Fruit fly (Drosophila melanogaster): ENCODE results near the gene CG3634.

- TF ChIP-seq N (GFP tag; optimal IDR thresholded peaks at IDR 0.05) (no peak), dsf (GFP tag; optimal IDR thresholded peaks at IDR 0.05; ENCODE audit: borderline replicate concordance) (no peak), OdsH (GFP tag; optimal IDR thresholded peaks at IDR 0.05) (no peak), Abd-B (GFP tag; optimal IDR thresholded peaks at IDR 0.05) (no peak), Myc (optimal IDR thresholded peaks at IDR 0.05) (no peak), Dfd (GFP tag; optimal IDR thresholded peaks at IDR 0.05) (no peak)
Observed at dm6 chr3L:20784394-20784793, 24.7 kb downstream of the CG3634 start.
